Worm (Caenorhabditis elegans) whole organism, young adult: ENCODE results near the gene math-25.
"Not testable (repeated sequence)": the region's sequence is repeated elsewhere in the genome, so short reads cannot be mapped to it uniquely, and the experiment has no call there.

Source experiments
- D2030.7 ChIP-seq: fragments of 200-800 bp; sonication (Bioruptor generic); IDR thresholded peaks from 2 replicates; pipeline ENCODE4 v1.3.6; 2022; ENCODE audit warnings: missing genetic modification reagents, missing genetic modification characterization, missing compliant biosample characterization
- F22D6.2 ChIP-seq: sonication (generic microtip); optimal IDR thresholded peaks from 2 replicates; lab custom pipeline; 2016; ENCODE audit warnings: mild to moderate bottlenecking, missing genetic modification characterization, missing compliant biosample characterization
- F33H1.4 ChIP-seq: fragments of 200-800 bp; sonication (Bioruptor generic); IDR thresholded peaks from 2 replicates; pipeline ENCODE4 v1.3.6; 2022; ENCODE audit warnings: missing genetic modification reagents, missing genetic modification characterization, missing compliant biosample characterization
- F57A8.1 ChIP-seq: fragments of 200-800 bp; sonication (Bioruptor generic); optimal IDR thresholded peaks from 2 replicates; lab custom pipeline; 2018; ENCODE audit warnings: mild to moderate bottlenecking, missing genetic modification characterization, moderate library complexity, missing compliant biosample characterization
- F57C9.4 ChIP-seq: sonication (generic microtip); optimal IDR thresholded peaks from 2 replicates; lab custom pipeline; 2017; ENCODE audit warnings: mild to moderate bottlenecking, missing genetic modification characterization, missing compliant biosample characterization
- K12H6.12 ChIP-seq: fragments of 200-800 bp; sonication (Bioruptor generic); optimal IDR thresholded peaks from 2 replicates; lab custom pipeline; 2018; ENCODE audit warnings: mild to moderate bottlenecking, missing genetic modification characterization, missing compliant biosample characterization
- T07F8.4 ChIP-seq: sonication (generic microtip); optimal IDR thresholded peaks from 2 replicates; lab custom pipeline; 2016; ENCODE audit warnings: mild to moderate bottlenecking, missing genetic modification characterization, moderate library complexity, missing compliant biosample characterization
- Y79H2A.3 ChIP-seq: fragments of 200-800 bp; sonication (Bioruptor generic); conservative IDR thresholded peaks from 2 replicates; pipeline ENCODE4 v1.3.6; 2022; ENCODE audit warnings: missing genetic modification reagents, missing genetic modification characterization, missing compliant biosample characterization
- akir-1 ChIP-seq: fragments of 200-800 bp; sonication (Bioruptor generic); optimal IDR thresholded peaks from 2 replicates; lab custom pipeline; 2018; ENCODE audit warnings: mild to moderate bottlenecking, missing genetic modification characterization, moderate library complexity, missing compliant biosample characterization
- aptf-3 ChIP-seq: fragments of 200-800 bp; sonication (Bioruptor generic); IDR thresholded peaks from 2 replicates; pipeline ENCODE4 v1.3.6; 2022; ENCODE audit warnings: missing genetic modification characterization, missing compliant biosample characterization
- bed-1 ChIP-seq: fragments of 200-800 bp; sonication (Bioruptor generic); IDR thresholded peaks from 2 replicates; pipeline ENCODE4 v1.3.6; 2022; ENCODE audit warnings: missing genetic modification reagents, missing genetic modification characterization, missing compliant biosample characterization
- cebp-1 ChIP-seq, 2 experiments: fragments of 200-800 bp in 1 of 2; sonication (Bioruptor generic) in 1 of 2; sonication (generic microtip) in 1 of 2; IDR thresholded peaks in 1 of 2; optimal IDR thresholded peaks in 1 of 2; 2 replicates each; pipeline versions ENCODE4 v1.3.6 to Lab custom; 2017 to 2022; ENCODE audit warnings: missing compliant biosample characterization in 2 of 2, missing genetic modification characterization in 2 of 2, mild to moderate bottlenecking in 1 of 2, missing genetic modification reagents in 1 of 2, moderate library complexity in 1 of 2
- cebp-2 ChIP-seq: fragments of 200-800 bp; sonication (Bioruptor generic); IDR thresholded peaks from 2 replicates; pipeline ENCODE4 v1.3.6; 2022; ENCODE audit warnings: missing genetic modification characterization, missing compliant biosample characterization
- egrh-3 ChIP-seq: fragments of 200-800 bp; sonication (Bioruptor generic); IDR thresholded peaks from 2 replicates; pipeline ENCODE4 v1.3.6; 2022; ENCODE audit warnings: missing genetic modification reagents, missing genetic modification characterization, missing compliant biosample characterization
- hmg-1.2 ChIP-seq: fragments of 200-800 bp; sonication (Bioruptor generic); IDR thresholded peaks from 2 replicates; pipeline ENCODE4 v1.3.6; 2022; ENCODE audit warnings: missing genetic modification reagents, missing genetic modification characterization, missing compliant biosample characterization
- hrde-1 ChIP-seq: sonication (generic microtip); optimal IDR thresholded peaks from 2 replicates; lab custom pipeline; 2016; ENCODE audit warnings: missing genetic modification characterization, mild to moderate bottlenecking, missing compliant biosample characterization, moderate library complexity, missing genotype, missing genetic modification reagents, borderline replicate concordance
- mcd-1 ChIP-seq: fragments of 200-800 bp; sonication (Bioruptor generic); IDR thresholded peaks from 2 replicates; pipeline ENCODE4 v1.3.6; 2022; ENCODE audit warnings: missing genetic modification reagents, missing genetic modification characterization, missing compliant biosample characterization
- nhr-80 ChIP-seq: sonication (generic microtip); optimal IDR thresholded peaks from 2 replicates; lab custom pipeline; 2016; ENCODE audit warnings: missing genetic modification characterization, missing compliant biosample characterization
- repo-1 ChIP-seq: sonication (generic microtip); optimal IDR thresholded peaks from 2 replicates; lab custom pipeline; 2017; ENCODE audit warnings: mild to moderate bottlenecking, missing genetic modification characterization, missing compliant biosample characterization
- sdz-38 ChIP-seq: sonication (generic microtip); optimal IDR thresholded peaks from 2 replicates; lab custom pipeline; 2016; ENCODE audit warnings: missing genotype, missing genetic modification characterization, missing compliant biosample characterization
- tbp1 ChIP-seq: fragments of 200-800 bp; sonication (Bioruptor generic); optimal IDR thresholded peaks from 2 replicates; lab custom pipeline; 2018; ENCODE audit warnings: mild to moderate bottlenecking, missing genetic modification characterization, missing compliant biosample characterization
- tlf-1 ChIP-seq: fragments of 200-800 bp; sonication (Bioruptor generic); optimal IDR thresholded peaks from 2 replicates; lab custom pipeline; 2018; ENCODE audit warnings: mild to moderate bottlenecking, missing genetic modification characterization, missing compliant biosample characterization
- ztf-3 ChIP-seq: fragments of 200-800 bp; sonication (Bioruptor generic); optimal IDR thresholded peaks from 2 replicates; lab custom pipeline; 2018; ENCODE audit warnings: mild to moderate bottlenecking, missing genetic modification characterization, missing compliant biosample characterization

math-25 gene

ce11 chrII:1854094-1854493 lies 41.8 kb upstream of the math-25 start, which contains the start of gene fbxb-95:
TSS of gene fbxb-95 (plus strand) at chrII:1854394.
- TF ChIP-seq hrde-1 (tag; lab: Kevin White, UChicago); T07F8.4 (tag; lab: Kevin White, UChicago); cebp-2: not testable (repeated sequence)

- TF ChIP-seq aptf-3 (GFP tag; lab: Robert Waterston, UW) (0 out of 2 replicates have a peak, but pooled peaks have one; percentile 56), mcd-1 (peak; percentile 41)
- TF ChIP-seq, all 124 proteins: peak for 2; not testable (repeated sequence) for 122
These were observed 40.4 kb upstream of the math-25 start for ce11 chrII:1855447-1855846.

ce11 chrII:1861285-1861793 lies 34.5 kb upstream of the math-25 start, which contains the start of gene C16C4.18:
TSS of gene C16C4.18 (minus strand) at chrII:1861335.
- TF ChIP-seq D2030.7 (GFP tag; lab: Robert Waterston, UW) = peak; percentile 44; the same call in 1 of the 2 replicates
- TF ChIP-seq hmg-1.2 (GFP tag; lab: Robert Waterston, UW) = peak; percentile 96
- peak; percentile 67; the same call in 1 of the 2 replicates for TF ChIP-seq mcd-1

- not testable (repeated sequence) for TF ChIP-seq Y79H2A.3 (GFP tag; lab: Robert Waterston, UW); egrh-3; F57A8.1
These were observed 33.5 kb upstream of the math-25 start, which contains the start of gene fbxb-98 for ce11 chrII:1862334-1862733. TSS of gene fbxb-98 (plus strand) at chrII:1862634.

- TF ChIP-seq K12H6.12 (tag; lab: Kevin White, UChicago) (no peak), F22D6.2 (tag; lab: Kevin White, UChicago) (no peak), egrh-3 (no peak), repo-1 (tag; lab: Kevin White, UChicago) (no peak), ztf-3 (GFP tag; lab: Kevin White, UChicago) (no peak), cebp-1 (GFP tag; IDR thresholded peaks at IDR 0.05; lab: Robert Waterston, UW) (no peak), cebp-1 (tag; optimal IDR thresholded peaks at IDR 0.05; lab: Kevin White, UChicago) (no peak), tbp1 (no peak), tlf-1 (GFP tag; lab: Kevin White, UChicago) (no peak)
These were observed 31.6 kb upstream of the math-25 start, which contains the start of gene C16C4.17 for ce11 chrII:1864278-1864677. TSS of gene C16C4.17 (plus strand) at chrII:1864578.

- TF ChIP-seq F57C9.4 (tag; lab: Kevin White, UChicago) (no peak), akir-1 (GFP tag; lab: Kevin White, UChicago) (no peak), nhr-80 (tag; lab: Kevin White, UChicago) (peak; percentile 26), F33H1.4 (no peak), bed-1 (no peak)
These were observed 30.0 kb upstream of the math-25 start, which contains the start of gene math-15 for ce11 chrII:1865683-1866431. TSS of gene math-15 (plus strand) at chrII:1866381.

- TF ChIP-seq nhr-80 (tag; lab: Kevin White, UChicago) (peak; percentile 49), sdz-38 (no peak)
These were observed 26.7 kb upstream of the math-25 start, which contains the start of gene math-14 for ce11 chrII:1869120-1869519. TSS of gene math-14 (plus strand) at chrII:1869420.
